Fruit fly (Drosophila melanogaster) whole organism, adult: ENCODE data around the gene CG33299.

Experiments
- CG11617 ChIP-seq: fragments of 200-800 bp; sonication (Bioruptor generic); optimal IDR thresholded peaks from 2 replicates; lab custom pipeline; 2017; ENCODE audit warnings: mild to moderate bottlenecking, missing biosample characterization, missing genetic modification reagents, missing genetic modification characterization
- CG12768 ChIP-seq: fragments of 200-800 bp; sonication (Bioruptor generic); optimal IDR thresholded peaks from 2 replicates; lab custom pipeline; 2017; ENCODE audit warnings: missing biosample characterization, missing genetic modification characterization, mild to moderate bottlenecking, moderate library complexity, missing genetic modification reagents
- CG14711 ChIP-seq: fragments of 200-800 bp; sonication (Bioruptor generic); optimal IDR thresholded peaks from 2 replicates; lab custom pipeline; 2018; ENCODE audit warnings: missing biosample characterization, mild to moderate bottlenecking, missing genetic modification characterization, moderate library complexity
- CG1620 ChIP-seq: fragments of 200-800 bp; sonication (Bioruptor generic); optimal IDR thresholded peaks from 2 replicates; lab custom pipeline; 2016; ENCODE audit warnings: missing biosample characterization, missing genetic modification characterization
- CG33017 ChIP-seq: fragments of 200-800 bp; sonication (Bioruptor generic); optimal IDR thresholded peaks from 2 replicates; lab custom pipeline; 2018; ENCODE audit warnings: missing biosample characterization, mild to moderate bottlenecking, missing genetic modification characterization, moderate library complexity
- CG5204 ChIP-seq: fragments of 200-800 bp; sonication (Bioruptor generic); optimal IDR thresholded peaks from 2 replicates; lab custom pipeline; 2016; ENCODE audit warnings: missing biosample characterization, missing genetic modification characterization
- CG7045 ChIP-seq: fragments of 200-800 bp; sonication (Bioruptor generic); optimal IDR thresholded peaks from 2 replicates; lab custom pipeline; 2017; ENCODE audit warnings: missing biosample characterization, mild to moderate bottlenecking, missing genetic modification characterization
- CG7101 ChIP-seq: fragments of 200-800 bp; sonication (Bioruptor generic); optimal IDR thresholded peaks from 2 replicates; lab custom pipeline; 2018; ENCODE audit warnings: missing biosample characterization, mild to moderate bottlenecking, missing genetic modification characterization, moderate library complexity
- Clk ChIP-seq: fragments of 200-800 bp; sonication (Bioruptor generic); optimal IDR thresholded peaks from 2 replicates; lab custom pipeline; 2017; ENCODE audit warnings: missing biosample characterization, missing genetic modification characterization
- Crg-1 ChIP-seq: fragments of 200-800 bp; sonication (Bioruptor generic); optimal IDR thresholded peaks from 2 replicates; lab custom pipeline; 2016; ENCODE audit warnings: missing biosample characterization, missing genetic modification characterization
- Hr96 ChIP-seq: fragments of 200-800 bp; sonication (Bioruptor generic); optimal IDR thresholded peaks from 2 replicates; lab custom pipeline; 2016; ENCODE audit warnings: missing biosample characterization, missing genetic modification characterization
- Mnt ChIP-seq: fragments of 200-800 bp; sonication (Bioruptor generic); optimal IDR thresholded peaks from 2 replicates; lab custom pipeline; 2016; ENCODE audit warnings: missing biosample characterization, mild to moderate bottlenecking, missing genetic modification characterization
- bab1 ChIP-seq: fragments of 200-800 bp; sonication (Bioruptor generic); optimal IDR thresholded peaks from 3 replicates; lab custom pipeline; 2019; ENCODE audit warnings: missing biosample characterization, mild to moderate bottlenecking, missing genetic modification characterization, moderate library complexity
- cic ChIP-seq: fragments of 200-800 bp; sonication (Bioruptor generic); optimal IDR thresholded peaks from 2 replicates; lab custom pipeline; 2017; ENCODE audit warnings: missing biosample characterization, mild to moderate bottlenecking, missing genetic modification characterization, moderate library complexity
- cnc ChIP-seq, 2 experiments: fragments of >200 bp; optimal IDR thresholded peaks; 2 replicates each; lab custom pipeline; 2017
- kay ChIP-seq: fragments of 200-800 bp; sonication (Bioruptor generic); peaks from one replicate; lab custom pipeline; 2016; ENCODE audit warnings: missing biosample characterization, missing genetic modification characterization, borderline replicate concordance
- ovo ChIP-seq: fragments of 200-800 bp; sonication (Bioruptor generic); optimal IDR thresholded peaks from 2 replicates; lab custom pipeline; 2016; ENCODE audit warnings: missing biosample characterization, missing genetic modification characterization
- pad ChIP-seq: fragments of 200-800 bp; sonication (Bioruptor generic); optimal IDR thresholded peaks from 3 replicates; lab custom pipeline; 2017; ENCODE audit warnings: missing biosample characterization, missing genetic modification characterization, mild to moderate bottlenecking, moderate library complexity, missing genetic modification reagents
- tj ChIP-seq: fragments of 200-800 bp; sonication (Bioruptor generic); optimal IDR thresholded peaks from 3 replicates; lab custom pipeline; 2017; ENCODE audit warnings: missing biosample characterization, mild to moderate bottlenecking, missing genetic modification characterization, moderate library complexity
- toe ChIP-seq: fragments of 200-800 bp; sonication (Bioruptor generic); optimal IDR thresholded peaks from 2 replicates; lab custom pipeline; 2016; ENCODE audit warnings: missing biosample characterization, missing genetic modification characterization

The CG33299 gene

dm6 chr2L:9697561-9697960, 41.2 kb downstream of the CG33299 start:
- TF ChIP-seq CG12768 (GFP tag; lab: Kevin White, UChicago) (no peak), CG1620 (no peak), cnc (optimal IDR thresholded peaks at IDR 0.05; lab: Kevin White, UChicago) (no peak), Crg-1 (GFP tag; lab: Kevin White, UChicago) (no peak), kay (no peak), pad (GFP tag; lab: Kevin White, UChicago) (no peak), CG5204 (GFP tag; lab: Kevin White, UChicago) (no peak), tj (GFP tag; lab: Kevin White, UChicago) (no peak), bab1 (GFP tag; lab: Kevin White, UChicago) (no peak), Mnt (no peak)

dm6 chr2L:9698092-9698922, 41.9 kb downstream of the CG33299 start:
- TF ChIP-seq pad (GFP tag; lab: Kevin White, UChicago) (peak; percentile 77), kay (no peak), Mnt (no peak), CG11617 (GFP tag; lab: Kevin White, UChicago) (no peak), CG33017 (tag; lab: Kevin White, UChicago) (peak; percentile 14), tj (GFP tag; lab: Kevin White, UChicago) (peak; percentile 56), Hr96 (GFP tag; lab: Kevin White, UChicago) (peak; percentile 31), cnc (optimal IDR thresholded peaks at IDR 0.05; lab: Kevin White, UChicago) (no peak), CG12768 (GFP tag; lab: Kevin White, UChicago) (no peak), CG7101 (tag; lab: Kevin White, UChicago) (no peak), ovo (GFP tag; lab: Kevin White, UChicago) (no peak), CG14711 (tag; lab: Kevin White, UChicago) (no peak), Clk (GFP tag; lab: Kevin White, UChicago) (no peak), CG7045 (GFP tag; lab: Kevin White, UChicago) (no peak), CG5204 (GFP tag; lab: Kevin White, UChicago) (no peak), toe (GFP tag; lab: Kevin White, UChicago) (no peak), Crg-1 (GFP tag; lab: Kevin White, UChicago) (no peak), CG1620 (no peak), cic (GFP tag; lab: Kevin White, UChicago) (peak; percentile 32), bab1 (GFP tag; lab: Kevin White, UChicago) (no peak)

- TF ChIP-seq cnc (optimal IDR thresholded peaks at IDR 0.05; lab: Kevin White, UChicago), result no peak
- no peak for TF ChIP-seq cic (GFP tag; lab: Kevin White, UChicago)
- no peak for TF ChIP-seq Mnt
- TF ChIP-seq Clk (GFP tag; lab: Kevin White, UChicago), result no peak
- TF ChIP-seq CG7045 (GFP tag; lab: Kevin White, UChicago), result no peak
- TF ChIP-seq CG14711 (tag; lab: Kevin White, UChicago), result peak; percentile 25
- TF ChIP-seq CG12768 (GFP tag; lab: Kevin White, UChicago), result peak; percentile 59
- TF ChIP-seq pad (GFP tag; lab: Kevin White, UChicago), result no peak
- peak; percentile 38 for TF ChIP-seq ovo (GFP tag; lab: Kevin White, UChicago)
- no peak for TF ChIP-seq bab1 (GFP tag; lab: Kevin White, UChicago)
- TF ChIP-seq CG1620, result peak; percentile 8
- TF ChIP-seq CG11617 (GFP tag; lab: Kevin White, UChicago), result no peak
- TF ChIP-seq toe (GFP tag; lab: Kevin White, UChicago), result no peak
- no peak for TF ChIP-seq CG5204 (GFP tag; lab: Kevin White, UChicago)
- no peak for TF ChIP-seq kay
- TF ChIP-seq Crg-1 (GFP tag; lab: Kevin White, UChicago), result no peak
- no peak for TF ChIP-seq tj (GFP tag; lab: Kevin White, UChicago)
- no peak for TF ChIP-seq Hr96 (GFP tag; lab: Kevin White, UChicago)
- TF ChIP-seq CG7101 (tag; lab: Kevin White, UChicago), result peak; percentile 43
- peak; percentile 16 for TF ChIP-seq CG33017 (tag; lab: Kevin White, UChicago)
Measured at dm6 chr2L:9698923-9699493, 42.6 kb downstream of the CG33299 start, which contains the start of gene Pka-C1. Gene Pka-C1, minus strand, starts transcription at chr2L:9699297.

dm6 chr2L:9699615-9700014, 43.2 kb downstream of the CG33299 start, which contains the start of gene hoip:
Gene hoip, plus strand, starts transcription at chr2L:9699791.
- peak; percentile 99 for TF ChIP-seq Mnt
- no peak for TF ChIP-seq CG1620

- TF ChIP-seq tj (GFP tag; lab: Kevin White, UChicago), result peak; percentile 40
- TF ChIP-seq CG7101 (tag; lab: Kevin White, UChicago), result peak; percentile 75
- peak; percentile 66 for TF ChIP-seq CG7045 (GFP tag; lab: Kevin White, UChicago)
- TF ChIP-seq CG14711 (tag; lab: Kevin White, UChicago), result peak; percentile 52
- peak; percentile 75 for TF ChIP-seq CG11617 (GFP tag; lab: Kevin White, UChicago)
- peak; percentile 63 for TF ChIP-seq CG33017 (tag; lab: Kevin White, UChicago)
- TF ChIP-seq Mnt, result peak; percentile 97
- no peak for TF ChIP-seq CG5204 (GFP tag; lab: Kevin White, UChicago)
- TF ChIP-seq pad (GFP tag; lab: Kevin White, UChicago), result peak; percentile 50
- TF ChIP-seq cic (GFP tag; lab: Kevin White, UChicago), result peak; percentile 56
- no peak for TF ChIP-seq kay
- TF ChIP-seq Clk (GFP tag; lab: Kevin White, UChicago), result peak; percentile 35
- TF ChIP-seq toe (GFP tag; lab: Kevin White, UChicago), result no peak
- TF ChIP-seq CG1620, result no peak
- TF ChIP-seq bab1 (GFP tag; lab: Kevin White, UChicago), result peak; percentile 78
- TF ChIP-seq CG12768 (GFP tag; lab: Kevin White, UChicago), result peak; percentile 54
- TF ChIP-seq Crg-1 (GFP tag; lab: Kevin White, UChicago), result peak; percentile 43
- no peak for TF ChIP-seq cnc (optimal IDR thresholded peaks at IDR 0.05; lab: Kevin White, UChicago)
Measured at dm6 chr2L:9700454-9700853, 44.1 kb downstream of the CG33299 start, which contains the start of gene pelo. Gene pelo, plus strand, starts transcription at chr2L:9700810.
